Fruit fly (Drosophila melanogaster) whole organism, adult: ENCODE measurements around the gene Rhau.

Source experiments
- CG14711 ChIP-seq: fragments of 200-800 bp; sonication (Bioruptor generic); optimal IDR thresholded peaks from 2 replicates; lab custom pipeline; 2018; ENCODE audit warnings: missing biosample characterization, mild to moderate bottlenecking, missing genetic modification characterization, moderate library complexity
- CG5204 ChIP-seq: fragments of 200-800 bp; sonication (Bioruptor generic); optimal IDR thresholded peaks from 2 replicates; lab custom pipeline; 2016; ENCODE audit warnings: missing biosample characterization, missing genetic modification characterization
- CG7045 ChIP-seq: fragments of 200-800 bp; sonication (Bioruptor generic); optimal IDR thresholded peaks from 2 replicates; lab custom pipeline; 2017; ENCODE audit warnings: missing biosample characterization, mild to moderate bottlenecking, missing genetic modification characterization
- Clk ChIP-seq: fragments of 200-800 bp; sonication (Bioruptor generic); optimal IDR thresholded peaks from 2 replicates; lab custom pipeline; 2017; ENCODE audit warnings: missing biosample characterization, missing genetic modification characterization
- Hr96 ChIP-seq: fragments of 200-800 bp; sonication (Bioruptor generic); optimal IDR thresholded peaks from 2 replicates; lab custom pipeline; 2016; ENCODE audit warnings: missing biosample characterization, missing genetic modification characterization
- Mnt ChIP-seq: fragments of 200-800 bp; sonication (Bioruptor generic); optimal IDR thresholded peaks from 2 replicates; lab custom pipeline; 2016; ENCODE audit warnings: missing biosample characterization, mild to moderate bottlenecking, missing genetic modification characterization
- pad ChIP-seq: fragments of 200-800 bp; sonication (Bioruptor generic); optimal IDR thresholded peaks from 3 replicates; lab custom pipeline; 2017; ENCODE audit warnings: missing biosample characterization, missing genetic modification characterization, mild to moderate bottlenecking, moderate library complexity, missing genetic modification reagents

DNA sequence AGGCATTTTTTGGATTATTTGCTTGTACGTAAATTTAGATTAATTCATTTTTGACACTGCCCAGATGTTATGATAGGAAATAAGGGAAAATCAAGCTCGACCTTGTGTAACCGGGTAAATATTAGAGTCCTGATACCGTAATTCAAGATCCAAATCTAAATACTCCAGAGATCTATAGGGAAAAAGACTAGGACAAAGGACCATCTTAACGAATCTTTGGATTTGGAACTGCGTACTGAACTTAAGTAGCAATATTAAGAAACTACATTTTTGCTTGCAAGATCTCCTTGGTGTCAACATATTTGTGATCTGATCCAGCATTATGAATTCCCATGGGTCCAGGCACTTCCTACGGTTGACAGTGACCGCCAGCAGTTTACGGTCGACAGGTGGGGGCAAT, 31.3 kb downstream of the Rhau start, which contains the start of gene CG9316:
- no peak for TF ChIP-seq CG14711 (tag; lab: Kevin White, UChicago)
- no peak for TF ChIP-seq pad (GFP tag; lab: Kevin White, UChicago)
- no peak for TF ChIP-seq CG5204 (GFP tag; lab: Kevin White, UChicago)
- TF ChIP-seq Clk (GFP tag; lab: Kevin White, UChicago): no peak
- no peak for TF ChIP-seq Mnt (GFP tag; lab: Kevin White, UChicago)
- TF ChIP-seq Hr96: no peak
- TF ChIP-seq CG7045 (GFP tag; lab: Kevin White, UChicago): no peak
